Fruit fly (Drosophila melanogaster) Kc167 (cell line): ENCODE data around the gene Uch-L5.

Experiments
- Myc ChIP-seq: fragments of >200 bp; optimal IDR thresholded peaks from 2 replicates; lab custom pipeline; 2017; ENCODE audit warnings: missing external identifiers
- Sin3A ChIP-seq: fragments of >200 bp; optimal IDR thresholded peaks from 2 replicates; lab custom pipeline; 2018; ENCODE audit warnings: missing external identifiers
- h ChIP-seq: fragments of >200 bp; optimal IDR thresholded peaks from 3 replicates; lab custom pipeline; 2018; ENCODE audit warnings: missing external identifiers
- psq ChIP-seq: fragments of >200 bp; optimal IDR thresholded peaks from 2 replicates; lab custom pipeline; 2017; ENCODE audit warnings: missing external identifiers
- ttk ChIP-seq: sonication (Bioruptor generic); optimal IDR thresholded peaks from 2 replicates; lab custom pipeline; 2017; ENCODE audit warnings: missing external identifiers

DNA sequence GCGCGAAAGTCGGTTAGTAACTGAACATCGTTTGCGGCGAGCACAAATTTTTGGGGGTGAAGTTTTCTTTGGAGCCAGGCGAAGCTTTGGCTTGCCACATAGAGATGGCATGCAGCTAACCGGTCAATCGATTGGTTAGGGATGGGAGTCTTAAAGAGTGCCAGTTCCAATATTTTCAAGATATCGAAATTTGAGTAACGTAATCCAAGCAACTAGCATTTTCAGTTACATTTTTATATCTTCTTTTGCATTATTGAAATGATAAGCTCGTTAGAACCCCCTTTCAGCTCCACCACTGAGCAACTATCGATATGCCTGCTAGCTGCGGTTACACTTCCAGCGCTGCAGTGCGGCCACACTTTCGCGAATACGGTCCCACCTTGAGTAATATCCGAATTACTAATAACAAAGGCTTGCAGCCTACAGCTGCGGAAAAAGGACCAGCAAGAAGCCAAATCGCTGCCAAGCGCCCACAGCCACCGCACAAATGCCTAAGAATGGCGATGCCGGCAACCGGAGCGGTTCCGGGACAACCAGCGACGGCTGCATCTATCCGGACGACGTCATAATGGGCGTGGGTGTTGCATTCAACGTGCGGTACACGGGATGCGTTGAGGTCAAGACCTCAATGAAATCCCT, 50.0 kb downstream of the Uch-L5 start, which contains the start of the genes Atat and Shc:
- no peak for TF ChIP-seq ttk
- TF ChIP-seq Sin3A = no peak
- TF ChIP-seq h (lab: Kevin White, UChicago) = no peak
- TF ChIP-seq psq (lab: Kevin White, UChicago) = no peak
- TF ChIP-seq Myc (lab: Kevin White, UChicago) = no peak
